Worm (Caenorhabditis elegans) whole organism, late embryonic: ENCODE data around the gene F54B11.8.

Experiments used
- F13H6.1 ChIP-seq: sonication (generic microtip); optimal IDR thresholded peaks from 2 replicates; lab custom pipeline; 2016; ENCODE audit warnings: missing genetic modification characterization, missing compliant biosample characterization
- K09A11.1 ChIP-seq: sonication (generic microtip); optimal IDR thresholded peaks from 2 replicates; lab custom pipeline; 2017; ENCODE audit warnings: antibody characterized with exemption, mild to moderate bottlenecking, missing genetic modification characterization, missing compliant biosample characterization; ENCODE audit not compliant: insufficient read depth
- T23F11.4 ChIP-seq: fragments of 200-800 bp; sonication (Bioruptor generic); optimal IDR thresholded peaks from 2 replicates; lab custom pipeline; 2018; ENCODE audit warnings: mild to moderate bottlenecking, missing genetic modification characterization, missing compliant biosample characterization
- ceh-14 ChIP-seq: sonication (generic microtip); optimal IDR thresholded peaks from 2 replicates; lab custom pipeline; 2016; ENCODE audit warnings: missing genotype, missing genetic modification characterization, missing compliant biosample characterization
- ceh-18 ChIP-seq: sonication (generic microtip); optimal IDR thresholded peaks from 2 replicates; lab custom pipeline; 2016; ENCODE audit warnings: missing genetic modification characterization, missing compliant biosample characterization
- ceh-19 ChIP-seq: fragments of 200-800 bp; sonication (Bioruptor generic); optimal IDR thresholded peaks from 2 replicates; lab custom pipeline; 2018; ENCODE audit warnings: mild to moderate bottlenecking, missing genetic modification characterization, missing compliant biosample characterization
- ceh-24 ChIP-seq: sonication (generic microtip); optimal IDR thresholded peaks from 2 replicates; lab custom pipeline; 2016; ENCODE audit warnings: mild to moderate bottlenecking, missing genetic modification characterization, missing compliant biosample characterization
- ceh-30 ChIP-seq: fragments of 150-350 bp; optimal IDR thresholded peaks from 2 replicates; lab custom pipeline; 2014; ENCODE audit warnings: missing biosample characterization, missing genetic modification characterization
- ceh-31 ChIP-seq: sonication (generic microtip); optimal IDR thresholded peaks from 2 replicates; lab custom pipeline; 2016; ENCODE audit warnings: missing genetic modification characterization, missing compliant biosample characterization
- ceh-9 ChIP-seq: sonication (generic microtip); optimal IDR thresholded peaks from 2 replicates; lab custom pipeline; 2016; ENCODE audit warnings: mild to moderate bottlenecking, missing genetic modification characterization, inconsistent platforms, missing compliant biosample characterization
- elt-2 ChIP-seq: sonication (generic microtip); optimal IDR thresholded peaks from 2 replicates; lab custom pipeline; 2016; ENCODE audit warnings: missing genetic modification reagents, missing genetic modification characterization, missing compliant biosample characterization
- elt-4 ChIP-seq: sonication (generic microtip); optimal IDR thresholded peaks from 2 replicates; lab custom pipeline; 2016; ENCODE audit warnings: missing genetic modification characterization, missing compliant biosample characterization
- ets-4 ChIP-seq: sonication (generic microtip); optimal IDR thresholded peaks from 2 replicates; lab custom pipeline; 2016; ENCODE audit warnings: missing genetic modification characterization, missing compliant biosample characterization
- fkh-10 ChIP-seq: fragments of 150-350 bp; optimal IDR thresholded peaks from 2 replicates; lab custom pipeline; 2014; ENCODE audit warnings: missing biosample characterization, missing genetic modification reagents, missing genetic modification characterization
- fkh-6 ChIP-seq: sonication (generic microtip); optimal IDR thresholded peaks from 2 replicates; lab custom pipeline; 2016; ENCODE audit warnings: missing genetic modification characterization, missing compliant biosample characterization
- gmeb-2 ChIP-seq: sonication (generic microtip); optimal IDR thresholded peaks from 2 replicates; lab custom pipeline; 2016; ENCODE audit warnings: missing genetic modification characterization, inconsistent platforms, missing compliant biosample characterization
- hlh-13 ChIP-seq: fragments of 200-800 bp; sonication (Bioruptor generic); optimal IDR thresholded peaks from 2 replicates; lab custom pipeline; 2018; ENCODE audit warnings: mild to moderate bottlenecking, missing genetic modification characterization, missing compliant biosample characterization
- hlh-30 ChIP-seq: sonication (generic microtip); optimal IDR thresholded peaks from 2 replicates; lab custom pipeline; 2017; ENCODE audit warnings: antibody characterized with exemption, missing genetic modification characterization, missing compliant biosample characterization; ENCODE audit not compliant: insufficient read depth
- lim-6 ChIP-seq: sonication (generic microtip); optimal IDR thresholded peaks from 2 replicates; lab custom pipeline; 2016; ENCODE audit warnings: missing genetic modification characterization, missing compliant biosample characterization
- lin-11 ChIP-seq: fragments of 200-800 bp; sonication (Bioruptor generic); optimal IDR thresholded peaks from 2 replicates; lab custom pipeline; 2018; ENCODE audit warnings: mild to moderate bottlenecking, missing genetic modification characterization, missing compliant biosample characterization
- nfya-1 ChIP-seq: sonication (generic microtip); optimal IDR thresholded peaks from 2 replicates; lab custom pipeline; 2017; ENCODE audit warnings: missing genetic modification characterization, mild to moderate bottlenecking, missing compliant biosample characterization, antibody characterized with exemption, moderate library complexity
- nhr-11 ChIP-seq: fragments of 150-350 bp; optimal IDR thresholded peaks from 2 replicates; lab custom pipeline; 2014; ENCODE audit warnings: missing biosample characterization, missing genetic modification characterization
- npax-4 ChIP-seq: sonication (generic microtip); optimal IDR thresholded peaks from 2 replicates; lab custom pipeline; 2016; ENCODE audit warnings: missing genetic modification characterization, missing compliant biosample characterization
- odd-2 ChIP-seq: sonication (generic microtip); optimal IDR thresholded peaks from 2 replicates; lab custom pipeline; 2017; ENCODE audit warnings: antibody characterized with exemption, mild to moderate bottlenecking, missing genetic modification characterization, missing compliant biosample characterization
- pag-3 ChIP-seq: sonication (generic microtip); optimal IDR thresholded peaks from 2 replicates; lab custom pipeline; 2016; ENCODE audit warnings: missing compliant biosample characterization, missing genetic modification characterization, borderline replicate concordance
- pha-2 ChIP-seq: sonication (generic microtip); optimal IDR thresholded peaks from 2 replicates; lab custom pipeline; 2017; ENCODE audit warnings: mild to moderate bottlenecking, missing genetic modification characterization, missing compliant biosample characterization
- pqm-1 ChIP-seq: sonication (generic microtip); optimal IDR thresholded peaks from 2 replicates; lab custom pipeline; 2016; ENCODE audit warnings: missing genetic modification characterization, missing compliant biosample characterization
- ref-2 ChIP-seq: sonication (generic microtip); optimal IDR thresholded peaks from 2 replicates; lab custom pipeline; 2016; ENCODE audit warnings: missing genetic modification characterization, missing compliant biosample characterization
- rnt-1 ChIP-seq: sonication (generic microtip); optimal IDR thresholded peaks from 2 replicates; lab custom pipeline; 2016; ENCODE audit warnings: missing genetic modification characterization, missing compliant biosample characterization
- sdc-2 ChIP-seq: sonication (generic microtip); optimal IDR thresholded peaks from 2 replicates; lab custom pipeline; 2016; ENCODE audit warnings: missing genotype, missing genetic modification characterization, missing compliant biosample characterization
- sox-2 ChIP-seq: fragments of 200-800 bp; sonication (Bioruptor generic); IDR thresholded peaks from 2 replicates; pipeline ENCODE4 v1.3.6; 2022; ENCODE audit warnings: missing genetic modification reagents, missing genetic modification characterization, missing compliant biosample characterization
- syd-9 ChIP-seq: sonication (generic microtip); optimal IDR thresholded peaks from 2 replicates; lab custom pipeline; 2016; ENCODE audit warnings: mild to moderate bottlenecking, missing genetic modification characterization, moderate library complexity, missing compliant biosample characterization
- tbx-2 ChIP-seq: sonication (generic microtip); optimal IDR thresholded peaks from 2 replicates; lab custom pipeline; 2016; ENCODE audit warnings: missing genetic modification characterization, missing compliant biosample characterization
- ttx-3 ChIP-seq: sonication (generic microtip); optimal IDR thresholded peaks from 2 replicates; lab custom pipeline; 2016; ENCODE audit warnings: missing genetic modification reagents, missing genetic modification characterization, missing compliant biosample characterization
- unc-42 ChIP-seq: sonication (generic microtip); optimal IDR thresholded peaks from 2 replicates; lab custom pipeline; 2016; ENCODE audit warnings: missing genotype, missing genetic modification characterization, missing compliant biosample characterization
- unc-55 ChIP-seq: sonication (generic microtip); optimal IDR thresholded peaks from 2 replicates; lab custom pipeline; 2017; ENCODE audit warnings: missing biosample characterization, missing genetic modification reagents, missing genetic modification characterization
- unc-86 ChIP-seq: sonication (generic microtip); optimal IDR thresholded peaks from 2 replicates; lab custom pipeline; 2016; ENCODE audit warnings: missing genetic modification characterization, missing compliant biosample characterization

Gene F54B11.8

DNA sequence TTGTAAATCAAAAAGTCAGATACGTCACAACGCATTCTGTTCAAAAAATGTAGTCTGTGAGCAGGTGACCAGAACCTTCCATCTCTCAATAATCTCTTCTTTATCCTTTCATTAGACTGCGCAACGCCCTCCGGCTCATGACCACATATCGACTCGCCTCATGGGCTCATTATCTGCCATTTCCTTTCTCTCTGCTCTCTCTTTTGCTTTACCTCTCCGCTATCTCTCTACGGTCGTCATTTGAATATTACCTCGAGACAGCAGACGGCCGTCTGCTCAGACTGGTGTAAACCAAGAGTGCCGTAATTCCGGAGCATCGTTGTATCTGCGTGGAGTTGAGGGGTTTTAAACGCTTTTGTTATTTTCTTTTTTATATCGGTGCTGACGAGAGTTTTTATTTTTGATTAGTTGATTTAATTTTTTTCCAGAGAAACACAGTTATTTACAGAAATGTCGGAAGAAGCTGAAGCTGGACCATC, 5.7 kb downstream of the F54B11.8 start, which contains the start of gene bra-1 (continued):
- TF ChIP-seq elt-4 (tag; lab: Kevin White, UChicago) = no peak
- peak; percentile 58 for TF ChIP-seq unc-55
- TF ChIP-seq syd-9 = peak; percentile 25
- TF ChIP-seq lin-11 (tag; lab: Kevin White, UChicago) = no peak
- no peak for TF ChIP-seq T23F11.4 (GFP tag; lab: Kevin White, UChicago)
- TF ChIP-seq sdc-2 = peak; percentile 79
- TF ChIP-seq unc-42 = peak; percentile 81
- no peak for TF ChIP-seq ets-4 (tag; lab: Kevin White, UChicago)
- TF ChIP-seq ceh-24 (tag; lab: Kevin White, UChicago) = no peak
- TF ChIP-seq ttx-3 = peak; percentile 16
- no peak for TF ChIP-seq F13H6.1 (tag; lab: Kevin White, UChicago)
- peak; percentile 26 for TF ChIP-seq unc-86 (tag; lab: Kevin White, UChicago)
- peak; percentile 32 for TF ChIP-seq ref-2 (tag; lab: Kevin White, UChicago)

DNA sequence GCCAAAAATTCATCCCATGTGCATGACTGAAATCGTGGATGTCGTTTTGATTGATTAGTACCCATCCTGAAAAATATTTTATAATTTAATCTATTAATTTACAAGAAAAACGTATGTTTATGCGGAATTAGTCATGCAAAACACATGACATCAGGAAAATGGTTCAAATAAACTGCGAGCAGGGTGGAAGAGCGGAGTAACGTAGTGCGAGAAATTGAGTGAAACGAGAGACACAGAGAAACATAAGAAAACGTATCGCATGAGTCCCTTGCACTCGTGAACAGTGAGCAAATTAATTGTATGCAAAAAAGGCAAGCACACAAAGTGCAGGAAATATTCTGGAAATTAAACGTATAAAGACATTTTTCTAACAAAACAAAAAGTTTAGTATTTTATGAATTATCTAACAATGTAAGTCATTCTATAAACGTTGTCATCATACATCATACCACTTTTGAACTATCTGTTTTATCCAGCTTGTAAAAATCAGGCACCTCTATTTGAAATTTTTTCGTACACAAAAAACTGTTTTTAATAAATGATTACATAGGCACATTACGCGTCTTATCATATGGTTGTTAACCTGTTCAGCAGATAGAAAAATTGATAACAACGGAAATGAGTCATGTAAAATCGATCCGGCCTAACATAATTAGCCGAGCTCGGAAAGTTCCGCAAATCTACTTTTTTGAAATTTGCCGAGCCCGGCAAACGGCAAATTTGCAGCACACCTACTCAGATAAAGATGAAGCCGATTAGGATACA, 7.5 kb downstream of the F54B11.8 start, which contains the start of gene F54B11.5:
TSS of gene F54B11.5 (minus strand) at position 66 of the 765 bp plus-strand sequence.
- peak; percentile 87 for TF ChIP-seq hlh-30
- TF ChIP-seq hlh-13 (GFP tag; lab: Kevin White, UChicago) = no peak
- TF ChIP-seq nfya-1 (tag; lab: Kevin White, UChicago) = peak; percentile 29
- TF ChIP-seq unc-55 = peak; percentile 59
- peak; percentile 33 for TF ChIP-seq unc-42
- no peak for TF ChIP-seq sox-2 (GFP tag; lab: Robert Waterston, UW)
- no peak for TF ChIP-seq ceh-31 (tag; lab: Kevin White, UChicago)
- peak; percentile 46 for TF ChIP-seq elt-2 (tag; lab: Kevin White, UChicago)
- peak; percentile 22 for TF ChIP-seq tbx-2 (tag; lab: Kevin White, UChicago)
- no peak for TF ChIP-seq fkh-6 (tag; lab: Kevin White, UChicago)
- TF ChIP-seq ceh-9 (tag; lab: Kevin White, UChicago) = no peak

- no peak for TF ChIP-seq npax-4 (tag; lab: Kevin White, UChicago)
- TF ChIP-seq pqm-1 (tag; lab: Kevin White, UChicago) = no peak
- TF ChIP-seq nhr-11 = no peak
- TF ChIP-seq fkh-6 (tag; lab: Kevin White, UChicago) = no peak
- no peak for TF ChIP-seq hlh-30
- TF ChIP-seq ceh-18 = no peak
- no peak for TF ChIP-seq ttx-3
- no peak for TF ChIP-seq rnt-1 (tag; lab: Kevin White, UChicago)
- no peak for TF ChIP-seq K09A11.1 (tag; lab: Kevin White, UChicago)
- no peak for TF ChIP-seq gmeb-2 (tag; lab: Kevin White, UChicago)
- no peak for TF ChIP-seq F13H6.1 (tag; lab: Kevin White, UChicago)
- TF ChIP-seq lin-11 (tag; lab: Kevin White, UChicago) = no peak
- no peak for TF ChIP-seq pha-2
- no peak for TF ChIP-seq ceh-14 (tag; lab: Kevin White, UChicago)
- TF ChIP-seq odd-2 (tag; lab: Kevin White, UChicago) = no peak
Measured at ce11 chrX:13592367-13592766, 11.4 kb downstream of the F54B11.8 start, which contains the start of gene F54B11.4. TSS of gene F54B11.4 (plus strand) at chrX:13592667.

DNA sequence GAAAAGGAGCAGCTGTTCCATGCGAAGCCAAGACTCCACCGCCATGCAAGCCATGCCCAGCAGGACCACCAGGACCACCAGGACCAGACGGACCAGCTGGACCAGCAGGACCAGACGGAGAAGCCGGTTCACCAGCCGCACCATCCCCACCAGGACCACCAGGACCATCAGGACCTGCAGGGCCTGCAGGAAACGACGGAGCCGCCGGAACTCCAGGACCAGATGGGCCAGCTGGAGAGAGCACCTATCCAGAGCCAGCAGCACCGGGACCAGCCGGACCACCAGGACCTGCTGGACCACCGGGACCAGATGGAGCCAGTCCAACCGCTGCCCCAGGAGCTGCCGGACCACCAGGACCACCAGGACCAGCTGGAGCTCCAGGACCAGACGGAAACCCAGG, 11.8 kb downstream of the F54B11.8 start:
- TF ChIP-seq pag-3 (tag; lab: Kevin White, UChicago) = no peak
- no peak for TF ChIP-seq odd-2 (tag; lab: Kevin White, UChicago)
- no peak for TF ChIP-seq fkh-6 (tag; lab: Kevin White, UChicago)
- no peak for TF ChIP-seq ceh-31 (tag; lab: Kevin White, UChicago)
- TF ChIP-seq unc-86 (tag; lab: Kevin White, UChicago) = no peak
- TF ChIP-seq F13H6.1 (tag; lab: Kevin White, UChicago) = no peak
- no peak for TF ChIP-seq fkh-10 (GFP tag; lab: Kevin White, UChicago)
- no peak for TF ChIP-seq ceh-30 (tag; lab: Kevin White, UChicago)
- no peak for TF ChIP-seq ceh-19
- no peak for TF ChIP-seq gmeb-2 (tag; lab: Kevin White, UChicago)
- TF ChIP-seq lim-6 (tag; lab: Kevin White, UChicago) = no peak
- TF ChIP-seq lin-11 (tag; lab: Kevin White, UChicago) = no peak
